Fruit fly (Drosophila melanogaster): Measurements from ENCODE around the gene CG10725.

- TF ChIP-seq CG8159 (tag; optimal IDR thresholded peaks at IDR 0.05) (no peak), CG10348 (GFP tag; IDR thresholded peaks at IDR 0.05) (no peak), CG8301 (tag; optimal IDR thresholded peaks at IDR 0.05) (no peak), CG15710 (tag; optimal IDR thresholded peaks at IDR 0.05) (no peak), CG13204 (GFP tag; optimal IDR thresholded peaks at IDR 0.05) (no peak), CG9948 (tag; optimal IDR thresholded peaks at IDR 0.05) (no peak), Pif1A (GFP tag; optimal IDR thresholded peaks at IDR 0.05) (no peak), CG17806 (tag; optimal IDR thresholded peaks at IDR 0.05) (no peak), D1 (tag; optimal IDR thresholded peaks at IDR 0.05) (no peak)
Measured at dm6 chr3L:13474607-13475006, 36.9 kb downstream of the CG10725 start, which contains the start of gene CG10089.
